Worm (Caenorhabditis elegans): ENCODE data around the gene appg-1.

Gene appg-1

ce11 chrII:10379546-10379945 is 53.7 kb downstream of the appg-1 start:
- no peak for TF ChIP-seq unc-62 (GFP tag; optimal IDR thresholded peaks at IDR 0.05)

- TF ChIP-seq unc-62 (GFP tag; optimal IDR thresholded peaks at IDR 0.05), result no peak
Observed at ce11 chrII:10382247-10382646, 56.4 kb downstream of the appg-1 start.

- no peak for TF ChIP-seq unc-62 (GFP tag; optimal IDR thresholded peaks at IDR 0.05)
Observed at ce11 chrII:10384680-10385383, 59.0 kb downstream of the appg-1 start, which contains the start of gene ztf-27. TSS of gene ztf-27 (plus strand) at chrII:10385333.

Measured in whole organism, dauer.